Worm (Caenorhabditis elegans) whole organism, L4 larva: ENCODE data around the gene Y46G5A.47.

Source experiments
- F10B5.3 ChIP-seq: sonication (generic microtip); optimal IDR thresholded peaks from 2 replicates; lab custom pipeline; 2016; ENCODE audit warnings: mild to moderate bottlenecking, missing genetic modification characterization, missing compliant biosample characterization
- F26F4.8 ChIP-seq: fragments of 200-800 bp; sonication (Bioruptor generic); conservative IDR thresholded peaks from 2 replicates; pipeline ENCODE4 v1.3.6; 2022; ENCODE audit warnings: missing genetic modification characterization, missing compliant biosample characterization
- F44E2.7 ChIP-seq: fragments of 200-800 bp; sonication (Bioruptor generic); IDR thresholded peaks from 2 replicates; pipeline ENCODE4 v2.1.2; 2022; ENCODE audit warnings: missing genetic modification characterization, missing compliant biosample characterization
- F49E8.2 ChIP-seq: sonication (generic microtip); optimal IDR thresholded peaks from 2 replicates; lab custom pipeline; 2016; ENCODE audit warnings: missing compliant biosample characterization, mild to moderate bottlenecking, missing genetic modification characterization, borderline replicate concordance
- ZK337.2 ChIP-seq: fragments of 200-800 bp; sonication (Bioruptor generic); IDR thresholded peaks from 2 replicates; pipeline ENCODE4 v1.3.6; 2022; ENCODE audit warnings: missing genetic modification reagents, missing genetic modification characterization, missing compliant biosample characterization
- aha-1 ChIP-seq: fragments of 150-350 bp; peaks from one replicate; lab custom pipeline; 2014; ENCODE audit warnings: missing biosample characterization, missing genetic modification characterization
- aly-2 ChIP-seq: sonication (generic microtip); optimal IDR thresholded peaks from 2 replicates; lab custom pipeline; 2018; ENCODE audit warnings: missing biosample characterization, missing genetic modification characterization
- arid-1 ChIP-seq: fragments of 200-800 bp; sonication (Bioruptor generic); conservative IDR thresholded peaks from 2 replicates; pipeline ENCODE4 v1.3.6; 2022; ENCODE audit warnings: missing genetic modification reagents, missing genetic modification characterization, missing compliant biosample characterization
- ceh-28 ChIP-seq: fragments of 150-350 bp; optimal IDR thresholded peaks from 2 replicates; lab custom pipeline; 2014; ENCODE audit warnings: missing biosample characterization, missing genetic modification reagents, missing genetic modification characterization
- ceh-62 ChIP-seq: sonication (generic microtip); optimal IDR thresholded peaks from 2 replicates; lab custom pipeline; 2017; ENCODE audit warnings: missing biosample characterization, missing genetic modification characterization
- ces-1 ChIP-seq: fragments of 150-350 bp; sonication (generic microtip); optimal IDR thresholded peaks from 4 replicates; lab custom pipeline; 2014; ENCODE audit warnings: missing biosample characterization, missing genetic modification reagents, missing genetic modification characterization
- daf-12 ChIP-seq: fragments of 150-350 bp; optimal IDR thresholded peaks from 2 replicates; lab custom pipeline; 2014; ENCODE audit warnings: missing biosample characterization, missing genetic modification reagents, missing genetic modification characterization
- daf-19 ChIP-seq: fragments of 200-800 bp; sonication (Bioruptor generic); conservative IDR thresholded peaks from 2 replicates; pipeline ENCODE4 v1.3.6; 2022; ENCODE audit warnings: missing genetic modification characterization, missing compliant biosample characterization
- daf-8 ChIP-seq: fragments of 200-800 bp; sonication (Bioruptor generic); IDR thresholded peaks from 2 replicates; pipeline ENCODE4 v1.3.6; 2022; ENCODE audit warnings: missing genetic modification characterization, missing compliant biosample characterization
- duxl-1 ChIP-seq: sonication (generic microtip); optimal IDR thresholded peaks from 2 replicates; lab custom pipeline; 2016; ENCODE audit warnings: mild to moderate bottlenecking, missing genetic modification characterization, moderate library complexity, missing compliant biosample characterization; ENCODE audit not compliant: poor library complexity
- dve-1 ChIP-seq: sonication (generic microtip); optimal IDR thresholded peaks from 2 replicates; lab custom pipeline; 2017; ENCODE audit warnings: antibody characterized with exemption, mild to moderate bottlenecking, missing genetic modification characterization, missing compliant biosample characterization; ENCODE audit not compliant: insufficient read depth
- gei-8 ChIP-seq: fragments of 200-800 bp; sonication (Bioruptor generic); optimal IDR thresholded peaks from 2 replicates; lab custom pipeline; 2018; ENCODE audit warnings: mild to moderate bottlenecking, missing genetic modification characterization, missing compliant biosample characterization
- hlh-11 ChIP-seq: fragments of 200-800 bp; sonication (Bioruptor generic); optimal IDR thresholded peaks from 2 replicates; lab custom pipeline; 2018; ENCODE audit warnings: mild to moderate bottlenecking, missing genetic modification characterization, missing compliant biosample characterization
- hlh-30 ChIP-seq: sonication (generic microtip); optimal IDR thresholded peaks from 2 replicates; lab custom pipeline; 2017; ENCODE audit warnings: antibody characterized with exemption, mild to moderate bottlenecking, missing genetic modification characterization, missing compliant biosample characterization; ENCODE audit not compliant: insufficient read depth
- hmg-1.1 ChIP-seq: fragments of 200-800 bp; sonication (Bioruptor generic); IDR thresholded peaks from 2 replicates; pipeline ENCODE4 v1.3.6; 2022; ENCODE audit warnings: missing genetic modification reagents, missing genetic modification characterization, missing compliant biosample characterization
- lin-13 ChIP-seq: fragments of 150-350 bp; optimal IDR thresholded peaks from 2 replicates; lab custom pipeline; 2014; ENCODE audit warnings: missing biosample characterization, missing genetic modification reagents, missing genetic modification characterization
- lin-15B ChIP-seq: fragments of 150-350 bp; sonication (generic microtip); optimal IDR thresholded peaks from 3 replicates; lab custom pipeline; 2014; ENCODE audit warnings: missing biosample characterization, missing genetic modification characterization
- lsy-2 ChIP-seq, 2 experiments: fragments of 150-350 bp in 1 of 2; sonication (generic microtip) in 1 of 2; optimal IDR thresholded peaks; 2 replicates each; lab custom pipeline; 2014 to 2017; ENCODE audit warnings: missing biosample characterization in 2 of 2, missing genetic modification characterization in 2 of 2
- mep-1 ChIP-seq: fragments of 150-350 bp; sonication (generic microtip); optimal IDR thresholded peaks from 3 replicates; lab custom pipeline; 2014; ENCODE audit warnings: missing biosample characterization, missing genetic modification characterization
- mes-2 ChIP-seq: sonication (generic microtip); optimal IDR thresholded peaks from 2 replicates; lab custom pipeline; 2016; ENCODE audit warnings: missing genotype, mild to moderate bottlenecking, missing genetic modification characterization, missing compliant biosample characterization; ENCODE audit not compliant: poor library complexity, severe bottlenecking
- mxl-2 ChIP-seq: fragments of 200-800 bp; sonication (Bioruptor generic); conservative IDR thresholded peaks from 2 replicates; pipeline ENCODE4 v1.3.6; 2022; ENCODE audit warnings: missing genetic modification reagents, missing genetic modification characterization, missing compliant biosample characterization
- mxl-3 ChIP-seq: fragments of 200-800 bp; sonication (Bioruptor generic); optimal IDR thresholded peaks from 2 replicates; lab custom pipeline; 2018; ENCODE audit warnings: mild to moderate bottlenecking, missing genetic modification characterization, missing compliant biosample characterization
- nhr-237 ChIP-seq: sonication (generic microtip); optimal IDR thresholded peaks from 2 replicates; lab custom pipeline; 2017; ENCODE audit warnings: missing biosample characterization, missing genetic modification characterization
- nhr-25 ChIP-seq: sonication (generic microtip); optimal IDR thresholded peaks from 2 replicates; lab custom pipeline; 2017; ENCODE audit warnings: missing genetic modification characterization, mild to moderate bottlenecking, missing compliant biosample characterization, antibody characterized with exemption, moderate library complexity, borderline replicate concordance; ENCODE audit not compliant: insufficient read depth
- nhr-28 ChIP-seq: fragments of 150-350 bp; optimal IDR thresholded peaks from 2 replicates; lab custom pipeline; 2014; ENCODE audit warnings: missing biosample characterization, missing genetic modification characterization
- nhr-41 ChIP-seq: fragments of 200-800 bp; sonication (Bioruptor generic); IDR thresholded peaks from 2 replicates; pipeline ENCODE4 v1.3.6; 2022; ENCODE audit warnings: missing genetic modification reagents, missing genetic modification characterization, missing compliant biosample characterization
- nhr-42 ChIP-seq: fragments of 200-800 bp; sonication (Bioruptor generic); IDR thresholded peaks from 2 replicates; pipeline ENCODE4 v1.3.6; 2022; ENCODE audit warnings: missing genetic modification characterization, missing compliant biosample characterization
- nhr-48 ChIP-seq: sonication (generic microtip); optimal IDR thresholded peaks from 2 replicates; lab custom pipeline; 2016; ENCODE audit warnings: mild to moderate bottlenecking, missing genetic modification characterization, missing compliant biosample characterization
- nhr-77 ChIP-seq: fragments of 150-350 bp; optimal IDR thresholded peaks from 2 replicates; lab custom pipeline; 2014; ENCODE audit warnings: missing biosample characterization, missing genetic modification characterization
- pha-4 ChIP-seq, 2 experiments: fragments of 150-350 bp in 1 of 2; fragments of 200-800 bp in 1 of 2; sonication (Bioruptor generic) in 1 of 2; IDR thresholded peaks in 1 of 2; optimal IDR thresholded peaks in 1 of 2; 2 replicates each; pipeline versions ENCODE4 v1.3.6 to Lab custom; 2014 to 2022; ENCODE audit warnings: missing genetic modification characterization in 2 of 2, missing genetic modification reagents in 2 of 2, missing biosample characterization in 1 of 2, missing compliant biosample characterization in 1 of 2
- php-3 ChIP-seq: fragments of 200-800 bp; sonication (Bioruptor generic); IDR thresholded peaks from 2 replicates; pipeline ENCODE4 v1.3.6; 2022; ENCODE audit warnings: missing genetic modification reagents, missing genetic modification characterization, missing compliant biosample characterization
- skn-1 ChIP-seq: fragments of 150-350 bp; optimal IDR thresholded peaks from 2 replicates; lab custom pipeline; 2014; ENCODE audit warnings: missing biosample characterization, missing genetic modification characterization
- spr-3 ChIP-seq: fragments of 200-800 bp; sonication (Bioruptor generic); optimal IDR thresholded peaks from 2 replicates; lab custom pipeline; 2018; ENCODE audit warnings: mild to moderate bottlenecking, missing genetic modification characterization, missing compliant biosample characterization
- unc-39 ChIP-seq: sonication (generic microtip); optimal IDR thresholded peaks from 2 replicates; lab custom pipeline; 2017; ENCODE audit warnings: missing biosample characterization, missing genetic modification characterization
- unc-62 ChIP-seq, 3 experiments: fragments of 150-350 bp in 1 of 3; sonication (generic microtip); optimal IDR thresholded peaks in 2 of 3; peaks in 1 of 3; 1 replicate in 1 of 3; 2 replicates in 2 of 3; lab custom pipeline; 2014 to 2017; ENCODE audit warnings: missing biosample characterization in 3 of 3, missing genetic modification characterization in 3 of 3, missing genetic modification reagents in 3 of 3, missing genotype in 1 of 3
- zag-1 ChIP-seq: fragments of 150-350 bp; optimal IDR thresholded peaks from 2 replicates; lab custom pipeline; 2014; ENCODE audit warnings: missing biosample characterization, missing genetic modification characterization
- zfp-2 ChIP-seq: sonication (generic microtip); optimal IDR thresholded peaks from 2 replicates; lab custom pipeline; 2016; ENCODE audit warnings: mild to moderate bottlenecking, missing genetic modification characterization, missing compliant biosample characterization
- zip-2 ChIP-seq: fragments of 150-350 bp; optimal IDR thresholded peaks from 2 replicates; lab custom pipeline; 2014; ENCODE audit warnings: missing biosample characterization, missing genetic modification characterization
- ztf-11 ChIP-seq: fragments of 150-350 bp; optimal IDR thresholded peaks from 2 replicates; lab custom pipeline; 2014; ENCODE audit warnings: missing biosample characterization, missing genetic modification characterization

Gene Y46G5A.47

DNA sequence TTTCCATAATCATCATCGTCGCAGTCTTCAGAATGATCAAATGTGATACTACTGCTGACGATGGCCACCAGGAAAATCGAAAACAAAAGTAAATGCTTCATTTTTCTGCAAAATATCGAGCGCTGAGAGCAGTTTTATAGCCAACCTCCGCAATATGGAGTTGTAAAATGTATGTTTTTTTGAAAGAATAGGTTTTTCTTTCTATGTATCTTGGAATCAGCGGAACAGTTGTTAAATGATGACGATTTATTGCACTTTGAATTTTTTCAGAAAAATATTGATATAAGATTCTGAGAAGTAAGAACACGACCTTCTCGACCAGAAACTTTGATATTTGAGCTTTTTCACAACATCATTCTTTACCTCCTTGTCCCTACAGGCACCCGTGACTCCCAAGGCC lies 23.8 kb upstream of the Y46G5A.47 start, which contains the start of gene Y46G5A.23:
Gene Y46G5A.23, minus strand, starts transcription at position 101 of the 400 bp plus-strand sequence.
- no peak for TF ChIP-seq nhr-42 (GFP tag; lab: Robert Waterston, UW)
- no peak for TF ChIP-seq daf-12 (tag; lab: Kevin White, UChicago)
- no peak for TF ChIP-seq lin-15B (tag; lab: Kevin White, UChicago)
- no peak for TF ChIP-seq mxl-3 (GFP tag; lab: Kevin White, UChicago)
- no peak for TF ChIP-seq ztf-11 (tag; lab: Kevin White, UChicago)
- TF ChIP-seq aly-2 (tag; lab: Kevin White, UChicago), result no peak
- TF ChIP-seq skn-1 (tag; lab: Kevin White, UChicago), result no peak
- TF ChIP-seq daf-8 (GFP tag; lab: Robert Waterston, UW), result no peak
- TF ChIP-seq gei-8, result no peak
- no peak for TF ChIP-seq F44E2.7 (GFP tag; lab: Robert Waterston, UW)
- TF ChIP-seq ceh-62 (tag; lab: Kevin White, UChicago), result no peak
- no peak for TF ChIP-seq nhr-237 (tag; lab: Kevin White, UChicago)
- TF ChIP-seq zfp-2 (tag; lab: Kevin White, UChicago), result no peak
- TF ChIP-seq spr-3 (GFP tag; lab: Kevin White, UChicago), result no peak

DNA sequence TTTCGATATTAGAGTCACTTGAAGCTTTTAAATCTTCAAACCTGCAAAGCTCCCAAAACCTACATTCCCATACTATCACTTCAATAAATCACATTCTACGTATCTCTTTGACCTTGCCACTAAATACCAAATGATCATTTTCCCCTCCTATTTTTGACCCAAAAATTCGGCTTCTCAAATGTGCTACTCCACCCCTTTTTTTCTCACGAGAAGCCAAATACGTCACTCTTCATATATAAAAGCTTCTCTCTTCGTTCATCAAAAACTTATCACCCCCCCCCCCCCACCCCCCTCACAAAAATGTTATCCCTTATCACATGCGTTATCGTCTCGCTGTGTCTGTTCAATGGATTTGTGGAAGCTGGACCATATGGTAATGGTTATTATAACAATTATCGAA lies 21.6 kb upstream of the Y46G5A.47 start, which contains the start of gene Y46G5A.38:
Gene Y46G5A.38, plus strand, starts transcription at position 301 of the 400 bp plus-strand sequence.
- TF ChIP-seq duxl-1 (tag; lab: Kevin White, UChicago), result no peak
- TF ChIP-seq ZK337.2 (GFP tag; lab: Robert Waterston, UW), result no peak
- no peak for TF ChIP-seq ceh-28 (tag; lab: Kevin White, UChicago)
- TF ChIP-seq pha-4 (GFP tag; IDR thresholded peaks at IDR 0.05; lab: Robert Waterston, UW), result no peak
- TF ChIP-seq pha-4 (tag; optimal IDR thresholded peaks at IDR 0.05; lab: Kevin White, UChicago), result no peak
- no peak for TF ChIP-seq hmg-1.1
- no peak for TF ChIP-seq unc-39 (tag; lab: Kevin White, UChicago)

ce11 chrII:12824463-12824862 lies 19.4 kb upstream of the Y46G5A.47 start:
- TF ChIP-seq aha-1 (tag; lab: Kevin White, UChicago) (peak; percentile 77), F26F4.8 (GFP tag; lab: Robert Waterston, UW) (0 out of 2 replicates have a peak, but pooled peaks have one; percentile 39), hmg-1.1 (0 out of 2 replicates have a peak, but pooled peaks have one; percentile 24), arid-1 (GFP tag; lab: Robert Waterston, UW) (no peak), unc-62 (GFP tag; optimal IDR thresholded peaks at IDR 0.05 in 1 of 2; lab: Kevin White, UChicago) (no peak), unc-62 (tag; optimal IDR thresholded peaks at IDR 0.05; lab: Kevin White, UChicago) (no peak)

- TF ChIP-seq lin-13 (GFP tag; lab: Kevin White, UChicago) (no peak), aly-2 (tag; lab: Kevin White, UChicago) (no peak), F10B5.3 (no peak), nhr-28 (tag; lab: Kevin White, UChicago) (peak; percentile 77), hlh-11 (tag; lab: Kevin White, UChicago) (peak; percentile 59), ces-1 (no peak), mes-2 (tag; lab: Kevin White, UChicago) (no peak), gei-8 (no peak), mep-1 (tag; lab: Kevin White, UChicago) (no peak), lin-15B (tag; lab: Kevin White, UChicago) (no peak), lsy-2 (tag; optimal IDR thresholded peaks at IDR 0.05; lab: Kevin White, UChicago) (no peak), nhr-25 (tag; lab: Kevin White, UChicago) (no peak), nhr-77 (no peak), mxl-2 (GFP tag; lab: Robert Waterston, UW) (no peak), daf-19 (no peak), skn-1 (tag; lab: Kevin White, UChicago) (no peak), F49E8.2 (tag; lab: Kevin White, UChicago) (no peak), mxl-3 (GFP tag; lab: Kevin White, UChicago) (peak; percentile 59), hlh-30 (tag; lab: Kevin White, UChicago) (peak; percentile 75), F26F4.8 (GFP tag; lab: Robert Waterston, UW) (no peak), nhr-48 (tag; lab: Kevin White, UChicago) (no peak), zag-1 (tag; lab: Kevin White, UChicago) (no peak), dve-1 (tag; lab: Kevin White, UChicago) (peak; percentile 87), php-3 (GFP tag; lab: Robert Waterston, UW) (peak; percentile 54; the same call in 1 of the 2 replicates), nhr-41 (no peak), zip-2 (tag; lab: Kevin White, UChicago) (no peak)
These were observed 18.3 kb upstream of the Y46G5A.47 start, which contains the start of gene Y46G5A.36 for ce11 chrII:12823437-12823836. TSS of gene Y46G5A.36 (plus strand) at chrII:12823679.
